Fruit fly (Drosophila melanogaster) whole organism, wandering third instar larva: ENCODE measurements around the gene Grip75.

ENCODE experiments used
- Abd-B ChIP-seq: fragments of >200 bp; optimal IDR thresholded peaks from 2 replicates; lab custom pipeline; 2017; ENCODE audit warnings: missing biosample characterization, missing genetic modification characterization
- CG9705 ChIP-seq: fragments of 200-800 bp; sonication (Bioruptor generic); optimal IDR thresholded peaks from 2 replicates; lab custom pipeline; 2018; ENCODE audit warnings: missing biosample characterization, mild to moderate bottlenecking, missing genetic modification characterization
- HLH106 ChIP-seq: fragments of 200-800 bp; optimal IDR thresholded peaks from 3 replicates; lab custom pipeline; 2019; ENCODE audit warnings: missing biosample characterization, mild to moderate bottlenecking, missing genetic modification characterization, moderate library complexity
- ey ChIP-seq: fragments of 200-800 bp; sonication (Bioruptor generic); optimal IDR thresholded peaks from 2 replicates; lab custom pipeline; 2016; ENCODE audit warnings: missing biosample characterization, missing genetic modification characterization
- foxo ChIP-seq, 2 experiments: fragments of 200-800 bp; sonication (Bioruptor generic); optimal IDR thresholded peaks; 2 replicates in 1 of 2; 3 replicates in 1 of 2; lab custom pipeline; 2016 to 2017; ENCODE audit warnings: missing biosample characterization in 2 of 2, missing genetic modification characterization in 2 of 2
- lola ChIP-seq: fragments of >200 bp; optimal IDR thresholded peaks from 2 replicates; lab custom pipeline; 2017; ENCODE audit warnings: missing biosample characterization, missing genetic modification characterization
- tai ChIP-seq: sonication (Bioruptor generic); optimal IDR thresholded peaks from 2 replicates; lab custom pipeline; 2016; ENCODE audit warnings: missing biosample characterization, missing genetic modification characterization

DNA sequence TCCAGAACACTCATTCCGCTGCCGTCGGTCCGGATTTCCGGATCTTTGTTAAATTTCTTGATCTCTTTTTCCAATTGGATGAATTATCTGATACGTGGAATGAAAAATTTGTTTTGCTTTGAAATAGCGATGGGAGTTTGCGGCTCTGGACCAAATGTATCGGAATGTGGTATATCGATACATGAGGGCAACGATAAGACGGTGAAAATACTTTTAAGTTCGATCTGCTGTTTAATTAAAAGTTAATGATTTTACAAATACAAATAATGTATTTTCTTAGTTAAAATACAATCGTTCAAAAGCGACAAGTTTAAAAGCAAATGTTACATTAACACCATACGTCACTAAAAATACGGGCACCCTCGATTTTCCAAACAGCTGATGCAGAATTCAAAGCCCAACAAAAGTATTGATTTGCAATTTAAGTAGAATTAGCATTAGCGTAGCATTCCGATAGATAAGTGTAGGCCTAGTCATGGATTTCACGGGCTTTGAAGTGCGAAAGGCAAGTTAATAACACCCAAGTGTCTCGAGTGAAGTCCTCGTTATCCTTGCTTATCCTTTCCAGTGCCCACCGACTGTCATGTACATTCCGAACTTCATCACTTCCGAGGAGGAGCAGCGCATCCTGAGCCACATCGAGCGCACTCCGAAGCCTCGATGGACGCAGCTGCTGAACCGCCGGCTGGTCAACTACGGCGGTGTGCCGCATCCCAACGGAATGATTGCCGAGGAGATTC lies 5.6 kb downstream of the Grip75 start, which contains the start of the genes Cog4 and CG6144:
- TF ChIP-seq foxo (GFP tag; optimal IDR thresholded peaks at IDR 0.05; lab: Kevin White, UChicago) (no peak), ey (GFP tag; lab: Kevin White, UChicago) (no peak), tai (GFP tag; lab: Kevin White, UChicago) (no peak), lola (GFP tag; lab: Kevin White, UChicago) (no peak), CG9705 (GFP tag; lab: Kevin White, UChicago) (no peak), Abd-B (GFP tag; lab: Kevin White, UChicago) (no peak), HLH106 (tag; lab: Kevin White, UChicago) (no peak)
